Worm (Caenorhabditis elegans): ENCODE results near the gene nhr-30.

DNA sequence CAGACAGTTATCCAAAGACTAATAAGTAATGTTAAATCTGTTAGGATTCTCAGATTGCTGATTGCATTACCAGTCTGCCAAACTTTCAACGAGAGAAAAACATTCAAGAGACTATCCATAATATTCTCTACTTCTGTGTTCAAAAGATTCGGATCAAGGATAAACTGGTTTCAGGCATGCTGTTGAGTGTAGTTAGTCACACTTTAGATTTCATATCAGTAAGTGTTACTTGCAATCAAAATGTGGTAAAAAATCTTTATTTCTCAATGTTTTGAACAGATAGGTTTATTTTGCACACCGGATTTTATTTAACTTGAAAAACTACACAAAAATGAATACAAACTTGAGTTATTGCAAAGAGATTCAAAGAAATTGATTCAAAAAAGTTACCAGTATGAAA, 22.9 kb upstream of the nhr-30 start, which contains the start of gene oac-41:
- TF ChIP-seq zag-1 (tag; optimal IDR thresholded peaks at IDR 0.05): no peak
- TF ChIP-seq ceh-16 (tag; optimal IDR thresholded peaks at IDR 0.05): no peak
- no peak for TF ChIP-seq ceh-82 (tag; optimal IDR thresholded peaks at IDR 0.05)
- no peak for TF ChIP-seq lin-11 (tag; optimal IDR thresholded peaks at IDR 0.05)
- no peak for TF ChIP-seq ztf-11 (tag; optimal IDR thresholded peaks at IDR 0.05)
- no peak for TF ChIP-seq blmp-1 (tag; optimal IDR thresholded peaks at IDR 0.05; ENCODE audit: insufficient read depth)
- TF ChIP-seq snpc-4 (tag; optimal IDR thresholded peaks at IDR 0.05): no peak
- no peak for TF ChIP-seq unc-62 (GFP tag; optimal IDR thresholded peaks at IDR 0.05)
- no peak for TF ChIP-seq skn-1 (tag; optimal IDR thresholded peaks at IDR 0.05)
- TF ChIP-seq ama-1 (optimal IDR thresholded peaks at IDR 0.05): no peak
- no peak for TF ChIP-seq R02D3.7 (tag; optimal IDR thresholded peaks at IDR 0.05)
